Fruit fly (Drosophila melanogaster): ENCODE data around the gene Dph3.

DNA sequence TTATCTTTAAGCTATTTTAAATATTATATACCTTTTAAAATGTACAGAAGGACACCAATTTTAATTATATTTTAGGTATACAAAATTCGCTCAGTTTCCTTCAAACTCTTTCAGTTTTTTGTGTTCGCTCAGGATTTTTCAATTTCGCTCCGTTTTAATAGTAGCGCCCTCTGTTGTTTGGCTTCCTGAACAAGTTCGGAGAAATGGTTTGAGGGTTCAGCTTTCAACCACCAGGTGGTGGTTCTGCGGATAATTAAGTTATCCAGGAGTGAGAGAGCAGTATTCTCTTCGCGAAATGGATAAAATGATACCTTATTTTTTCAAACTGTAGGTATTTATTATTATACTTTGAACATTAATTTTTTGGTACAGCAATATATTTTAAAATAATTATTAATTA is 37.3 kb downstream of the Dph3 start:
- peak; percentile 7 for TF ChIP-seq fru (GFP tag; optimal IDR thresholded peaks at IDR 0.05)
- peak; percentile 15 for TF ChIP-seq h (GFP tag; optimal IDR thresholded peaks at IDR 0.05)
- TF ChIP-seq lola (GFP tag; optimal IDR thresholded peaks at IDR 0.05) = no peak
- TF ChIP-seq ey (GFP tag; optimal IDR thresholded peaks at IDR 0.05) = no peak
- TF ChIP-seq usp (GFP tag; optimal IDR thresholded peaks at IDR 0.05) = no peak
- TF ChIP-seq CrebA (GFP tag; optimal IDR thresholded peaks at IDR 0.05; ENCODE audit: borderline replicate concordance) = no peak
- peak; percentile 10 for TF ChIP-seq HLH106 (tag; optimal IDR thresholded peaks at IDR 0.05)
- peak; percentile 7 for TF ChIP-seq sv (GFP tag; optimal IDR thresholded peaks at IDR 0.05)
- TF ChIP-seq Vsx2 (GFP tag; optimal IDR thresholded peaks at IDR 0.05; ENCODE audit: partially characterized antibody) = no peak

Data from whole organism, wandering third instar larva.